Worm (Caenorhabditis elegans) whole organism, late embryonic: ENCODE results near the gene gba-1.

ENCODE experiments used
- ama-1 ChIP-seq: fragments of 150-350 bp; optimal IDR thresholded peaks from 2 replicates; lab custom pipeline; 2014
- pha-4 ChIP-seq: fragments of 150-350 bp; optimal IDR thresholded peaks from 2 replicates; lab custom pipeline; 2018; ENCODE audit warnings: missing biosample characterization, missing genetic modification reagents, missing genetic modification characterization

ce11 chrII:2196742-2197141, 20.2 kb downstream of the gba-1 start:
- TF ChIP-seq ama-1 (lab: Kevin White, UChicago) (no peak), pha-4 (no peak)
